Worm (Caenorhabditis elegans) whole organism, L1 larva: ENCODE results near the gene clec-58.

Source experiments
- F16B12.6 ChIP-seq: fragments of 150-350 bp; optimal IDR thresholded peaks from 2 replicates; lab custom pipeline; 2014; ENCODE audit warnings: missing biosample characterization, missing genetic modification characterization
- Y116A8C.19 ChIP-seq: sonication (generic microtip); optimal IDR thresholded peaks from 2 replicates; lab custom pipeline; 2016; ENCODE audit warnings: missing compliant biosample characterization, missing genetic modification characterization, borderline replicate concordance
- aly-2 ChIP-seq: fragments of 150-350 bp; optimal IDR thresholded peaks from 2 replicates; lab custom pipeline; 2014; ENCODE audit warnings: missing biosample characterization, missing genetic modification characterization
- blmp-1 ChIP-seq: fragments of 150-350 bp; optimal IDR thresholded peaks from 2 replicates; lab custom pipeline; 2014; ENCODE audit warnings: missing biosample characterization, missing genetic modification characterization
- ceh-63 ChIP-seq: fragments of 200-800 bp; sonication (Bioruptor generic); optimal IDR thresholded peaks from 2 replicates; lab custom pipeline; 2018; ENCODE audit warnings: mild to moderate bottlenecking, missing genetic modification characterization, missing compliant biosample characterization
- ceh-88 ChIP-seq: fragments of 200-800 bp; sonication (Bioruptor generic); IDR thresholded peaks from 2 replicates; pipeline ENCODE4 v1.3.6; 2022; ENCODE audit warnings: missing genetic modification characterization, missing compliant biosample characterization
- efl-1 ChIP-seq, 4 experiments: fragments of 150-350 bp; optimal IDR thresholded peaks in 3 of 4; peaks in 1 of 4; 1 replicate in 1 of 4; 2 replicates in 3 of 4; lab custom pipeline; 2014; ENCODE audit warnings: missing biosample characterization in 2 of 4, missing genetic modification characterization in 2 of 4, missing genetic modification reagents in 2 of 4
- efl-3 ChIP-seq: fragments of 200-800 bp; sonication (Bioruptor generic); optimal IDR thresholded peaks from 2 replicates; lab custom pipeline; 2018; ENCODE audit warnings: mild to moderate bottlenecking, missing genetic modification characterization, missing compliant biosample characterization
- egl-13 ChIP-seq: sonication (generic microtip); optimal IDR thresholded peaks from 2 replicates; lab custom pipeline; 2016; ENCODE audit warnings: missing genotype, missing genetic modification reagents, missing genetic modification characterization, missing compliant biosample characterization
- elt-2 ChIP-seq: sonication (generic microtip); optimal IDR thresholded peaks from 2 replicates; lab custom pipeline; 2016; ENCODE audit warnings: missing genetic modification characterization, mild to moderate bottlenecking, inconsistent platforms, missing compliant biosample characterization, missing genetic modification reagents
- ets-5 ChIP-seq: fragments of 200-800 bp; sonication (Bioruptor generic); IDR thresholded peaks from 2 replicates; pipeline ENCODE4 v1.3.6; 2022; ENCODE audit warnings: missing genetic modification characterization, missing compliant biosample characterization
- fkh-10 ChIP-seq: sonication (generic microtip); optimal IDR thresholded peaks from 2 replicates; lab custom pipeline; 2017; ENCODE audit warnings: missing biosample characterization, missing genetic modification reagents, missing genetic modification characterization
- fkh-8 ChIP-seq: sonication (generic microtip); optimal IDR thresholded peaks from 2 replicates; lab custom pipeline; 2016; ENCODE audit warnings: mild to moderate bottlenecking, missing genetic modification characterization, missing compliant biosample characterization
- fos-1 ChIP-seq: fragments of 150-350 bp; optimal IDR thresholded peaks from 2 replicates; lab custom pipeline; 2014; ENCODE audit warnings: missing biosample characterization, missing genetic modification characterization
- grh-1 ChIP-seq: fragments of 200-800 bp; sonication (Bioruptor generic); IDR thresholded peaks from 2 replicates; pipeline ENCODE4 v1.3.6; 2022; ENCODE audit warnings: missing genetic modification reagents, missing genetic modification characterization, missing compliant biosample characterization
- hlh-17 ChIP-seq: fragments of 200-800 bp; sonication (Bioruptor generic); optimal IDR thresholded peaks from 2 replicates; lab custom pipeline; 2018; ENCODE audit warnings: missing genetic modification characterization, mild to moderate bottlenecking, missing compliant biosample characterization, moderate library complexity, borderline replicate concordance
- hlh-4 ChIP-seq: sonication (generic microtip); optimal IDR thresholded peaks from 2 replicates; lab custom pipeline; 2016; ENCODE audit warnings: mild to moderate bottlenecking, missing genetic modification characterization, missing compliant biosample characterization
- hpl-2 ChIP-seq: fragments of 150-350 bp; optimal IDR thresholded peaks from 2 replicates; lab custom pipeline; 2014; ENCODE audit warnings: missing biosample characterization, missing genetic modification reagents, missing genetic modification characterization
- lin-15B ChIP-seq: fragments of 150-350 bp; sonication (generic microtip); optimal IDR thresholded peaks from 3 replicates; lab custom pipeline; 2014; ENCODE audit warnings: missing biosample characterization, missing genetic modification characterization
- mdl-1 ChIP-seq, 2 experiments: fragments of 150-350 bp; optimal IDR thresholded peaks; 2 replicates each; lab custom pipeline; 2014 to 2017; ENCODE audit warnings: missing biosample characterization in 2 of 2, missing genetic modification characterization in 2 of 2, inconsistent platforms in 1 of 2
- mef-2 ChIP-seq: fragments of 150-350 bp; optimal IDR thresholded peaks from 2 replicates; lab custom pipeline; 2014; ENCODE audit warnings: missing biosample characterization, missing genetic modification characterization
- nhr-12 ChIP-seq: sonication (generic microtip); optimal IDR thresholded peaks from 2 replicates; lab custom pipeline; 2017; ENCODE audit warnings: missing biosample characterization, missing genetic modification characterization
- nhr-19 ChIP-seq: fragments of 200-800 bp; sonication (Bioruptor generic); conservative IDR thresholded peaks from 2 replicates; pipeline ENCODE4 v1.3.6; 2022; ENCODE audit warnings: missing genetic modification characterization, missing compliant biosample characterization
- nhr-237 ChIP-seq: fragments of 150-350 bp; optimal IDR thresholded peaks from 2 replicates; lab custom pipeline; 2014; ENCODE audit warnings: missing biosample characterization, missing genetic modification characterization
- nhr-47 ChIP-seq: sonication (generic microtip); optimal IDR thresholded peaks from 2 replicates; lab custom pipeline; 2016; ENCODE audit warnings: mild to moderate bottlenecking, missing genetic modification characterization, moderate library complexity, missing compliant biosample characterization
- nhr-85 ChIP-seq: sonication (generic microtip); peaks from one replicate; lab custom pipeline; 2016; ENCODE audit warnings: missing genetic modification characterization, inconsistent platforms, missing compliant biosample characterization
- snpc-4 ChIP-seq: fragments of 150-350 bp; optimal IDR thresholded peaks from 2 replicates; lab custom pipeline; 2014; ENCODE audit warnings: missing biosample characterization, missing genetic modification characterization
- sox-4 ChIP-seq: sonication (generic microtip); optimal IDR thresholded peaks from 2 replicates; lab custom pipeline; 2016; ENCODE audit warnings: missing genetic modification characterization, missing compliant biosample characterization
- tbx-2 ChIP-seq: sonication (generic microtip); optimal IDR thresholded peaks from 2 replicates; lab custom pipeline; 2016; ENCODE audit warnings: missing genetic modification characterization, missing compliant biosample characterization
- unc-86 ChIP-seq: sonication (generic microtip); optimal IDR thresholded peaks from 2 replicates; lab custom pipeline; 2016; ENCODE audit warnings: missing genetic modification characterization, missing compliant biosample characterization
- unc-98 ChIP-seq: fragments of 200-800 bp; sonication (Bioruptor generic); IDR thresholded peaks from 2 replicates; pipeline ENCODE4 v1.3.6; 2022; ENCODE audit warnings: missing genetic modification characterization, missing compliant biosample characterization
- vab-15 ChIP-seq: sonication (generic microtip); optimal IDR thresholded peaks from 2 replicates; lab custom pipeline; 2017; ENCODE audit warnings: missing genotype, mild to moderate bottlenecking, missing genetic modification characterization, missing compliant biosample characterization
- zip-4 ChIP-seq: fragments of 200-800 bp; sonication (Bioruptor generic); optimal IDR thresholded peaks from 2 replicates; lab custom pipeline; 2018; ENCODE audit warnings: mild to moderate bottlenecking, missing genetic modification characterization, moderate library complexity, missing compliant biosample characterization
- ztf-4 ChIP-seq: fragments of 150-350 bp; optimal IDR thresholded peaks from 2 replicates; lab custom pipeline; 2014; ENCODE audit warnings: missing biosample characterization, missing genetic modification characterization

Gene clec-58

DNA sequence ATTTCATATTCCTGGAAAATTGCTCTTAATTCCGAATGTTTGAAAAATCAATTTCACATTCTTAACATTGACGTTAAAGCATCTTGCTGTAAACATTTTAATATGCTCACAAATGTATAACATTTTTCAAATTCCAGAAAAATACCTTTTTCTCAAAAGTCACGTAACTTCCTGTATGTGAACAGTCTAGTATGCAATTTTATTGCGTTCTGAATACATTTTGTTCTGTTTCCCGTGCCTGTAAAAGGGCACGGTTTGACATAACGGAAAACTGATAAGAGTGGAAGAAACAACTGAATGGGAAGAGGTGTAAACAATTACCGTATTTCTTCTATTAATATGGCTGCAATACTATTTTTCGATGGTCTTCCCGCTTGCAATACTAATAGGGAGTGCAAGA, 7.0 kb upstream of the clec-58 start:
- TF ChIP-seq nhr-47 (tag; lab: Kevin White, UChicago) (no peak), elt-2 (no peak), nhr-85 (tag; lab: Kevin White, UChicago) (no peak), aly-2 (tag; lab: Kevin White, UChicago) (no peak), efl-3 (GFP tag; lab: Kevin White, UChicago) (no peak), grh-1 (GFP tag; lab: Robert Waterston, UW) (no peak), lin-15B (tag; lab: Kevin White, UChicago) (no peak), ztf-4 (tag; lab: Kevin White, UChicago) (no peak), Y116A8C.19 (tag; lab: Kevin White, UChicago) (no peak), mef-2 (no peak)

ce11 chrII:10481824-10482556, 6.1 kb upstream of the clec-58 start, which contains the start of the genes clec-60 and ZK666.11:
Gene clec-60 (minus strand): TSS chrII:10481874.
Gene ZK666.11 (plus strand): TSS chrII:10482522.
- TF ChIP-seq efl-1 (optimal IDR thresholded peaks at IDR 0.05; lab: Kevin White, UChicago), result no peak
- peak in 1 of 2 experiments; percentile 56 for TF ChIP-seq efl-1 (GFP tag; optimal IDR thresholded peaks at IDR 0.05 in 1 of 2; lab: Kevin White, UChicago)
- TF ChIP-seq hlh-17 (GFP tag; lab: Kevin White, UChicago), result no peak
- peak; percentile 21 for TF ChIP-seq nhr-85 (tag; lab: Kevin White, UChicago)

DNA sequence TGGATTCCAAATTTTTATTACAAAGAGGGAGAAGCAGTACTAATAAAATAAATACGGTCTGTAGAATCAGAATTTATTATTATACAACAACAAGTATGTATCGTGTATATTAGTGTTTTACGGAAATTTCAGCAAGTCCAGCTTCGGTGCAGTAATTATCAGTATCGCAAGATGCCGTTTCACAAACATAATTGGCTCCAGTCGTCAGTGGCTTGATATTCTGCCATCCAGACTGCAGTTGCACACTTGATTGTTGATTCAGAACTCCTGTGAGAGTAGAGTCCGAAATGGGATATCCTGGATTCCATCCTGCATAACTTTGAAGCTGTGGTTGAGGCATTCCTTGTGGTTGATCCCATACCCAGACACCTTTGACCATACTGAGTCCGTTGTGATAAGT, 4.1 kb upstream of the clec-58 start:
- no peak for TF ChIP-seq lin-15B (tag; lab: Kevin White, UChicago)

DNA sequence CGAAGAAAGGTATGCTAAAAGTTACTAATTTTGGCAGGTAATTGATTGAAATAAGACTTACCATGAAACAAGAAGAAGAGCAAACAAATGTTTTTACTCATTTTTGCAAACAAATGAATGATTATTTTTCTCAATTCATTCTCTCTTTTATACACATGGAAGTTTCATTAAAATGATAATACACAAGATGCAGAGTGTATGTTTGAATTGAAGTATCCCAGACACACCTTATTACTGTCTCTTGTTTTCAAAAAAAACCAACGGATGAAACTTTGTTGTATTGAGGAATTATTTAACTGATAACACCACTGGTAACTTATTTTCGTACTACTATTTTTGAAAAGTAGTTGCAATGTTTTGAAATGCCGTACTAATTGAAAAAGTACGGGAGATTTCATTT, 3.4 kb upstream of the clec-58 start, which contains the start of gene clec-59:
Gene clec-59, minus strand, starts transcription at position 101 of the 400 bp plus-strand sequence.
- TF ChIP-seq hlh-17 (GFP tag; lab: Kevin White, UChicago) (no peak), aly-2 (tag; lab: Kevin White, UChicago) (no peak), zip-4 (GFP tag; lab: Kevin White, UChicago) (no peak), nhr-19 (GFP tag; lab: Robert Waterston, UW) (no peak), unc-98 (no peak), vab-15 (no peak), hlh-4 (tag; lab: Kevin White, UChicago) (no peak), blmp-1 (tag; lab: Kevin White, UChicago) (no peak), F16B12.6 (tag; lab: Kevin White, UChicago) (no peak), ets-5 (GFP tag; lab: Robert Waterston, UW) (no peak)
- TF ChIP-seq, all 84 proteins: peak for 0

- TF ChIP-seq snpc-4, result no peak
- TF ChIP-seq sox-4 (tag; lab: Kevin White, UChicago), result no peak
These were observed 1.0 kb upstream of the clec-58 start, which contains the start of gene ZK666.4 for ce11 chrII:10476959-10477358. Gene ZK666.4 (plus strand): TSS chrII:10477259.

DNA sequence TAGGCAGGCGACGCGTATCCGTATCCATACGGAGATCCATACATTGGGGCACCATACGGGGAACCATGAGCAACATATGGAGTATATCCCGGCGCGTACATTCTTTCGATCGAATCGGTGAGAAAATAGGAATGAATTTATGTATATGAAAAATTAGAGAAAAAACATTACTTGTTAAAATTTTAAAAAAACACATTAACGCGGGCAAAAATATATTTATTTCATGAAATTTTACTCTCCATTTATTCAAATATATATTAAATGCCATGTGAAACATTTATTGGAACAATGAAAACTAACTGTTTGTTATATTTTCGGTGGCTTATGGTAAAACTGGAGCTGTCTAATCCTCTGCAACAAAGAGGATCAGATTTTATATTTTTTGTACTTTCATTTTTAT, 4.1 kb downstream of the clec-58 start, which contains the start of gene ZK666.2:
Gene ZK666.2, minus strand, starts transcription at position 101 of the 400 bp plus-strand sequence.
- no peak for TF ChIP-seq hpl-2 (GFP tag; lab: Kevin White, UChicago)
- TF ChIP-seq unc-86 (tag; lab: Kevin White, UChicago), result no peak
- no peak for TF ChIP-seq mdl-1 (tag; optimal IDR thresholded peaks at IDR 0.05; lab: Kevin White, UChicago)
- no peak for TF ChIP-seq elt-2
- no peak for TF ChIP-seq fos-1 (tag; lab: Kevin White, UChicago)
- no peak for TF ChIP-seq fkh-10
- no peak for TF ChIP-seq nhr-12 (tag; lab: Kevin White, UChicago)
- no peak for TF ChIP-seq ceh-63
- no peak for TF ChIP-seq fkh-8 (tag; lab: Kevin White, UChicago)
- no peak for TF ChIP-seq efl-3 (GFP tag; lab: Kevin White, UChicago)
- no peak for TF ChIP-seq egl-13
- no peak for TF ChIP-seq ceh-88 (GFP tag; lab: Robert Waterston, UW)
- TF ChIP-seq nhr-237 (tag; lab: Kevin White, UChicago), result no peak
- TF ChIP-seq snpc-4, result no peak
- no peak for TF ChIP-seq tbx-2
- TF ChIP-seq zip-4 (GFP tag; lab: Kevin White, UChicago), result no peak
- TF ChIP-seq, all 84 proteins: peak for 0
